Worm (Caenorhabditis elegans) whole organism, L3 larva: Measurements from ENCODE around the gene cyb-1.

Experiments
- aly-2 ChIP-seq: fragments of 150-350 bp; optimal IDR thresholded peaks from 2 replicates; lab custom pipeline; 2014; ENCODE audit warnings: missing biosample characterization, missing genetic modification characterization
- ceh-9 ChIP-seq: sonication (generic microtip); optimal IDR thresholded peaks from 2 replicates; lab custom pipeline; 2018; ENCODE audit warnings: missing biosample characterization, missing genetic modification characterization
- daf-12 ChIP-seq: fragments of 150-350 bp; optimal IDR thresholded peaks from 2 replicates; lab custom pipeline; 2014; ENCODE audit warnings: missing biosample characterization, missing genetic modification reagents, missing genetic modification characterization
- elt-1 ChIP-seq: fragments of 150-350 bp; optimal IDR thresholded peaks from 2 replicates; lab custom pipeline; 2014; ENCODE audit warnings: missing biosample characterization, missing genetic modification characterization
- jun-1 ChIP-seq: fragments of 150-350 bp; optimal IDR thresholded peaks from 2 replicates; lab custom pipeline; 2014; ENCODE audit warnings: missing biosample characterization, missing genetic modification reagents, missing genetic modification characterization
- lsy-12 ChIP-seq: sonication (generic microtip); optimal IDR thresholded peaks from 2 replicates; lab custom pipeline; 2016; ENCODE audit warnings: mild to moderate bottlenecking, missing genetic modification characterization, missing compliant biosample characterization
- nhr-25 ChIP-seq: sonication (generic microtip); optimal IDR thresholded peaks from 2 replicates; lab custom pipeline; 2017; ENCODE audit warnings: missing biosample characterization, missing genetic modification characterization
- pha-4 ChIP-seq: fragments of 150-350 bp; optimal IDR thresholded peaks from 2 replicates; lab custom pipeline; 2014; ENCODE audit warnings: missing biosample characterization, missing genetic modification reagents, missing genetic modification characterization
- pqm-1 ChIP-seq: fragments of 150-350 bp; optimal IDR thresholded peaks from 2 replicates; lab custom pipeline; 2017; ENCODE audit warnings: missing biosample characterization, missing genetic modification characterization, inconsistent platforms
- snpc-4 ChIP-seq: fragments of 150-350 bp; optimal IDR thresholded peaks from 2 replicates; lab custom pipeline; 2014; ENCODE audit warnings: missing biosample characterization, missing genetic modification characterization

DNA sequence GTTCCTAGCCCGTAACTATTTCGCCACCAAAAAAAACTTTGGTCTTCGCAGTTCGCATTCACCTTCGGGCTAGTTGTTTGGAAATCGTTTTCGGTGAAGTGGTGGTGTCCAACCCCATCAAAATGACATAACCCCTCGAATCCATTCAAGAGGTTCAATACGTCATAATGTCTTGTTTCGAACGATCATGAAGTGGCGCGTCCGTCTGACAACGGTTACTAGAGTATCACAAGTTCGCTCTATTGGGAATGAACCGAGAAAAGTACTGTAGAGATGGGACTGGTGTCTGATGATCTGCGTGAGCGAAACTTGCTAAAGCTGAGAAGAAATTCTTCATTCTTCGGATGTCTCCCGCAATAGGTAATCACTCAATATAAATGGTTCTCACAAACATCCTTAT lies 7.3 kb upstream of the cyb-1 start, which contains the start of gene ZC168.2:
- TF ChIP-seq jun-1 (no peak), pqm-1 (tag; lab: Kevin White, UChicago) (no peak), pha-4 (no peak), lsy-12 (tag; lab: Kevin White, UChicago) (no peak), nhr-25 (no peak), snpc-4 (tag; lab: Kevin White, UChicago) (no peak), ceh-9 (tag; lab: Kevin White, UChicago) (no peak), aly-2 (tag; lab: Kevin White, UChicago) (no peak), daf-12 (tag; lab: Kevin White, UChicago) (no peak), elt-1 (no peak)
